Worm (Caenorhabditis elegans) whole organism, L2 larva: ENCODE data around the gene srh-252.
"Not testable (repeated sequence)": the region's sequence is repeated elsewhere in the genome, so short reads cannot be mapped to it uniquely, and the experiment has no call there.

Source experiments
- C34F6.9 ChIP-seq: fragments of 150-350 bp; optimal IDR thresholded peaks from 2 replicates; lab custom pipeline; 2014; ENCODE audit warnings: missing biosample characterization, missing genetic modification characterization
- F13H6.1 ChIP-seq: sonication (generic microtip); optimal IDR thresholded peaks from 2 replicates; lab custom pipeline; 2016; ENCODE audit warnings: missing genetic modification characterization, missing compliant biosample characterization
- R02D3.7 ChIP-seq: fragments of 150-350 bp; optimal IDR thresholded peaks from 2 replicates; lab custom pipeline; 2014; ENCODE audit warnings: missing biosample characterization, missing genetic modification characterization
- alr-1 ChIP-seq: fragments of 150-350 bp; optimal IDR thresholded peaks from 2 replicates; lab custom pipeline; 2014; ENCODE audit warnings: missing biosample characterization, missing genetic modification characterization
- aly-2 ChIP-seq: fragments of 150-350 bp; optimal IDR thresholded peaks from 2 replicates; lab custom pipeline; 2014; ENCODE audit warnings: missing biosample characterization, missing genetic modification characterization
- ama-1 ChIP-seq: fragments of 150-350 bp; optimal IDR thresholded peaks from 2 replicates; lab custom pipeline; 2018; ENCODE audit warnings: inconsistent platforms
- blmp-1 ChIP-seq: sonication (generic microtip); optimal IDR thresholded peaks from 2 replicates; lab custom pipeline; 2017; ENCODE audit warnings: missing genetic modification characterization, mild to moderate bottlenecking, missing compliant biosample characterization, antibody characterized with exemption, moderate library complexity; ENCODE audit not compliant: insufficient read depth
- ceh-16 ChIP-seq: fragments of 150-350 bp; optimal IDR thresholded peaks from 2 replicates; lab custom pipeline; 2014; ENCODE audit warnings: missing biosample characterization, missing genetic modification characterization
- ceh-82 ChIP-seq: fragments of 150-350 bp; optimal IDR thresholded peaks from 2 replicates; lab custom pipeline; 2014; ENCODE audit warnings: missing biosample characterization, missing genetic modification characterization
- crh-2 ChIP-seq: sonication (generic microtip); optimal IDR thresholded peaks from 2 replicates; lab custom pipeline; 2017; ENCODE audit warnings: missing biosample characterization, missing genetic modification characterization
- elt-3 ChIP-seq: sonication (generic microtip); optimal IDR thresholded peaks from 2 replicates; lab custom pipeline; 2017; ENCODE audit warnings: missing biosample characterization, missing genetic modification characterization
- fos-1 ChIP-seq: fragments of 150-350 bp; optimal IDR thresholded peaks from 2 replicates; lab custom pipeline; 2014; ENCODE audit warnings: missing biosample characterization, missing genetic modification characterization
- lin-11 ChIP-seq: fragments of 150-350 bp; sonication (generic microtip); optimal IDR thresholded peaks from 2 replicates; lab custom pipeline; 2014; ENCODE audit warnings: missing biosample characterization, missing genetic modification characterization, inconsistent platforms, mixed read lengths
- lin-13 ChIP-seq: fragments of 150-350 bp; optimal IDR thresholded peaks from 2 replicates; lab custom pipeline; 2014; ENCODE audit warnings: missing biosample characterization, missing genetic modification reagents, missing genetic modification characterization
- lin-39 ChIP-seq: fragments of 150-350 bp; optimal IDR thresholded peaks from 2 replicates; lab custom pipeline; 2014; ENCODE audit warnings: missing biosample characterization, missing genetic modification reagents, missing genetic modification characterization
- mbf-1 ChIP-seq: sonication (generic microtip); optimal IDR thresholded peaks from 2 replicates; lab custom pipeline; 2017; ENCODE audit warnings: missing biosample characterization, missing genetic modification characterization
- mdl-1 ChIP-seq, 2 experiments: fragments of 150-350 bp in 1 of 2; sonication (generic microtip) in 1 of 2; optimal IDR thresholded peaks; 2 replicates each; lab custom pipeline; 2017; ENCODE audit warnings: missing biosample characterization in 2 of 2, missing genetic modification characterization in 2 of 2
- nhr-10 ChIP-seq: sonication (generic microtip); optimal IDR thresholded peaks from 2 replicates; lab custom pipeline; 2017; ENCODE audit warnings: missing biosample characterization, missing genetic modification characterization
- nhr-11 ChIP-seq: fragments of 150-350 bp; optimal IDR thresholded peaks from 2 replicates; lab custom pipeline; 2014; ENCODE audit warnings: missing biosample characterization, missing genetic modification characterization
- nhr-129 ChIP-seq: fragments of 150-350 bp; optimal IDR thresholded peaks from 2 replicates; lab custom pipeline; 2014; ENCODE audit warnings: missing biosample characterization, missing genetic modification characterization
- nhr-23 ChIP-seq: fragments of 150-350 bp; optimal IDR thresholded peaks from 2 replicates; lab custom pipeline; 2014; ENCODE audit warnings: missing biosample characterization, missing genetic modification reagents, missing genetic modification characterization
- nhr-25 ChIP-seq: fragments of 150-350 bp; sonication (generic microtip); optimal IDR thresholded peaks from 3 replicates; lab custom pipeline; 2014; ENCODE audit warnings: missing biosample characterization, missing genetic modification characterization
- nhr-6 ChIP-seq: fragments of 150-350 bp; optimal IDR thresholded peaks from 2 replicates; lab custom pipeline; 2014; ENCODE audit warnings: missing biosample characterization, missing genetic modification characterization
- peb-1 ChIP-seq: fragments of 150-350 bp; optimal IDR thresholded peaks from 2 replicates; lab custom pipeline; 2014; ENCODE audit warnings: missing biosample characterization, missing genetic modification characterization
- sem-4 ChIP-seq: fragments of 150-350 bp; optimal IDR thresholded peaks from 2 replicates; lab custom pipeline; 2014; ENCODE audit warnings: missing biosample characterization, missing genetic modification reagents, missing genetic modification characterization
- sma-3 ChIP-seq: sonication (generic microtip); optimal IDR thresholded peaks from 2 replicates; lab custom pipeline; 2016; ENCODE audit warnings: missing genetic modification reagents, missing genetic modification characterization, missing compliant biosample characterization
- sma-9 ChIP-seq, 2 experiments: fragments of 150-350 bp in 1 of 2; sonication (generic microtip) in 1 of 2; optimal IDR thresholded peaks; 2 replicates each; lab custom pipeline; 2014 to 2016; ENCODE audit warnings: missing genetic modification characterization in 2 of 2, mild to moderate bottlenecking in 1 of 2, missing biosample characterization in 1 of 2, missing compliant biosample characterization in 1 of 2, missing genetic modification reagents in 1 of 2, moderate library complexity in 1 of 2
- unc-55 ChIP-seq: fragments of 150-350 bp; sonication (generic microtip); optimal IDR thresholded peaks from 3 replicates; lab custom pipeline; 2014; ENCODE audit warnings: missing biosample characterization, missing genetic modification reagents, missing genetic modification characterization
- unc-62 ChIP-seq: fragments of 150-350 bp; optimal IDR thresholded peaks from 2 replicates; lab custom pipeline; 2014; ENCODE audit warnings: missing biosample characterization, missing genetic modification reagents, missing genetic modification characterization
- zag-1 ChIP-seq: fragments of 150-350 bp; optimal IDR thresholded peaks from 2 replicates; lab custom pipeline; 2014; ENCODE audit warnings: missing biosample characterization, missing genetic modification characterization
- ztf-11 ChIP-seq: sonication (generic microtip); optimal IDR thresholded peaks from 2 replicates; lab custom pipeline; 2017; ENCODE audit warnings: missing biosample characterization, missing genetic modification characterization
- ztf-4 ChIP-seq: fragments of 150-350 bp; optimal IDR thresholded peaks from 2 replicates; lab custom pipeline; 2014; ENCODE audit warnings: missing biosample characterization, missing genetic modification characterization

The srh-252 gene

DNA sequence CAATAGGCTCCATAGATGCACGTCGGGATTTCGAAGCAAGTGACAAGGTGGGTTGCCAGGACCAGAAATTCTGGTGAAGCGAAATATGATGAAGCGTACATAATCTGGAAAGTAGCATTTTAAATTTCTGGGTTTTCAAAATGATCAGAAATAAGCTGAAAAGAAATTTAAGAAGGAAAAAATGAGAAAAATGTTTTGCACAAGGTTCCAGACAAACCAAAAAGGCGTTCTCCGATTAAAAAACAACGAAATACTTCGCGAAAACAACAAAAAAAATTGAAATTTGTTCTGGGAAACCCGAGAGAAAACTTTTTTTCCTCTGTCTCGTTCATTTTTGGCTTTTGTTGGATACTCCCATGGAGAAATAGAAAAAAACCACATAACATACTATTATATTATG lies at the start of gene srh-252:
srh-252 (minus strand) TSS at position 101 of the 400 bp plus-strand sequence.
- TF ChIP-seq nhr-6 (tag; lab: Kevin White, UChicago): no peak

DNA sequence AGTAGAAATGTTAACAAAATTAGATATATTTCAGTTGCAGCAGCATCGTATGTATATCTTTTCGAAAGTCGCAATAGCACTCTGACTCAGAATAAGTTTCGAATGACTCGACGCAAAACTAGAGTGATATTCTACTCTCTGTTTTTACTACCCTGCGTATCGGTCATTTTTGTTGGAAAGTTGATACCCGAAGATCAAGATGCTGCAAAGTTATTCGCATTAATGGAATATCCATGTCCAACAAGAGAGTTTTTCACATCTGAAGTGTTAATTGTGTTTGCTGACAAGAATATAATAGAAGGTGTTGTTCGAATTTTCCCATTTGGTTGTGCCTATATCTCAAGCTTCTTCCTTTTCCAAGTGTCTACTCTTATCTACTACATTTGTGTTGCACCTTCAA lies 48.9 kb upstream of the srh-252 start:
- TF ChIP-seq lin-11 (tag; lab: Kevin White, UChicago) (no peak), R02D3.7 (tag; lab: Kevin White, UChicago) (no peak), nhr-25 (no peak)
- TF ChIP-seq, all 48 proteins: peak for 0

DNA sequence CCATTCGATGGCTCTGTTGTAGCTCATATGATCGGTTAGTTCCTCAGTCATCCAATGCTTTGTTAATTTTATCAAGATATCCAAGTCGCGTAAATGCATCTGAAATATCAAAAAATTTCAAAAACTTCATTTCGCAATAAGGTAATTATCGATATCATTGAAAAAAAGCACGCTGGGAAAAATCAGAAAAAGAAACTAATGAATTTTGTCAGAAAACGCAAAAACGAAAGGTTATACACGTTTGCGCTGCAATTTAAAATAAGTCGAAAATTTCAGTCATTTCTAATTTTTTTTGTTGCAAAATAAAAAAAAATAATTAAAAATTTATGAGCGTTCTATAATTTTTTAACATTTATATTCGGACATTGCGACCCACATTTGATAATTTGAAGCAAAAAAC lies 41.6 kb upstream of the srh-252 start, which contains the start of gene K10G4.3:
K10G4.3 (minus strand) TSS at position 101 of the 400 bp plus-strand sequence.
- TF ChIP-seq sma-3; sem-4 (tag; lab: Kevin White, UChicago); lin-13 (GFP tag; lab: Kevin White, UChicago): not testable (repeated sequence)

DNA sequence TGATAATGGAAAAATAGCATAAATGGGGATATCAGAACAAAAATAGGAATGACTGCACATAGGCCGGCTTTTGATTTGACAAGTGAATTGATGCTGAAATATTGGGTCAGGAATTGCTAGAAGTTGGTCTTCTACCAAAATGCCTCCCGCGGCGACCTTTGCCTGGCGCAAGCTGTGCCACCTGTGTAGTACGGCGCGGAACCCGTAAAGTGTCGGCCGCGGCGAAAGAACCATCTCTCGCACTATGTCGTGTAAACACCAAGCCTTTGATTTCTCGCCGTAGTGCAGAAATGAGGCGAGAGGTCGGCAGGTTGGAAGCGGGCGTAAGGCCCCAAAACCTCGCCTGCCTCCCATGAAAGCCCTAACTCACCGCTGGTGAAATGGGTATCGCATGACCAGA lies 38.2 kb upstream of the srh-252 start:
- no peak for TF ChIP-seq elt-3 (tag; lab: Kevin White, UChicago)
- TF ChIP-seq ama-1 (lab: Kevin White, UChicago): no peak
- TF ChIP-seq nhr-129 (tag; lab: Kevin White, UChicago): no peak
- no peak for TF ChIP-seq mbf-1 (tag; lab: Kevin White, UChicago)
- TF ChIP-seq ztf-11: no peak
- TF ChIP-seq peb-1 (tag; lab: Kevin White, UChicago): no peak
- no peak for TF ChIP-seq aly-2 (tag; lab: Kevin White, UChicago)
- TF ChIP-seq C34F6.9 (tag; lab: Kevin White, UChicago): no peak
- TF ChIP-seq ceh-16 (tag; lab: Kevin White, UChicago): no peak
- TF ChIP-seq nhr-23 (tag; lab: Kevin White, UChicago): no peak
- TF ChIP-seq unc-62: no peak
- TF ChIP-seq crh-2 (tag; lab: Kevin White, UChicago): no peak

DNA sequence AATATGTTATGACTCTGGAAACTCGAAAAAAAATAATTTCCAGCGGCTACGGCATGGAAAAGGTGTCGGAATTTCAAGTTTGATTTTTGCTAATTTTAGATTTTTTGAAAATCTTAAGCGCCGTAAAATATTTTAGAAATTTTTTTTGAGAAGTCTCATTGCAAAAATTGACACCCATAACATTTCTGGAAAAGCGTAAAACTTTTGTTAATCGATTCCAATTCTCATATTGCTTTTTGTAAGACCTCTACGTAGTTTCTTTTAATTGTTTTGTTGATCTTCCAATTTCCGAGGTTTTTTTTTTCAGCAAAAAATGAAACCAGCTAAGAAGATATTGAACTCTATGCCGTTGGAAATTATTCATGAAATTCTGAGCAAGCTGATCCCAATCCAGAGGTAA lies 35.7 kb upstream of the srh-252 start, which contains the start of gene fbxa-85:
fbxa-85 (plus strand) TSS at position 301 of the 400 bp plus-strand sequence.
- no peak for TF ChIP-seq nhr-6 (tag; lab: Kevin White, UChicago)

DNA sequence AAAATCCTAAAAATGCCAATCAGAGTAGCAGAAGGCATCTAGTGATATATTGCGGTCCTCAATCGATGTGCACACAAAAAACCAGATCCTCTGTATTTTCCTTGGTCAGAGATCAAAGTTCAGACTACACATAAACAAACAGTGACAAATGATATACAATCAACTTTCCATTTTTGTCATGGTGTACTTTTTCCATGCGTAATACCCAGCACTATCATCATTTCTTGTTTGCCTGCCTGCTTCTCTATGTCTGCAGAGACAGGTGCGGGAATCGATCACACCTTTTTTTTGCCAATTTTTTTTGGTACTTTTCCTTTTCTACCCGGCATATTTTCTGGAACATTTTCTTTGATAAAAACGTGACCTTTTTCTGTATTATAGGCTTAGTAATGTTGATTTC lies 35.0 kb upstream of the srh-252 start:
- no peak for TF ChIP-seq unc-55 (GFP tag; lab: Kevin White, UChicago)
- TF ChIP-seq fos-1 (tag; lab: Kevin White, UChicago): peak; percentile 72
- TF ChIP-seq mdl-1 (tag; optimal IDR thresholded peaks at IDR 0.05; lab: Kevin White, UChicago): no peak
- TF ChIP-seq blmp-1: no peak
- no peak for TF ChIP-seq zag-1 (tag; lab: Kevin White, UChicago)
- TF ChIP-seq sma-9 (GFP tag; optimal IDR thresholded peaks at IDR 0.05; lab: Kevin White, UChicago): peak; percentile 23
- TF ChIP-seq sma-9 (tag; optimal IDR thresholded peaks at IDR 0.05; lab: Kevin White, UChicago): no peak
- no peak for TF ChIP-seq nhr-23 (tag; lab: Kevin White, UChicago)
- TF ChIP-seq C34F6.9 (tag; lab: Kevin White, UChicago): no peak
- no peak for TF ChIP-seq lin-13 (GFP tag; lab: Kevin White, UChicago)
- TF ChIP-seq nhr-11 (tag; lab: Kevin White, UChicago): no peak
- no peak for TF ChIP-seq alr-1 (tag; lab: Kevin White, UChicago)
- no peak for TF ChIP-seq crh-2 (tag; lab: Kevin White, UChicago)
- no peak for TF ChIP-seq nhr-10 (tag; lab: Kevin White, UChicago)
- TF ChIP-seq ceh-16 (tag; lab: Kevin White, UChicago): no peak
- no peak for TF ChIP-seq F13H6.1
- TF ChIP-seq ztf-4 (tag; lab: Kevin White, UChicago): no peak
- TF ChIP-seq lin-39 (tag; lab: Kevin White, UChicago): no peak
- TF ChIP-seq, all 48 proteins: peak for 2

DNA sequence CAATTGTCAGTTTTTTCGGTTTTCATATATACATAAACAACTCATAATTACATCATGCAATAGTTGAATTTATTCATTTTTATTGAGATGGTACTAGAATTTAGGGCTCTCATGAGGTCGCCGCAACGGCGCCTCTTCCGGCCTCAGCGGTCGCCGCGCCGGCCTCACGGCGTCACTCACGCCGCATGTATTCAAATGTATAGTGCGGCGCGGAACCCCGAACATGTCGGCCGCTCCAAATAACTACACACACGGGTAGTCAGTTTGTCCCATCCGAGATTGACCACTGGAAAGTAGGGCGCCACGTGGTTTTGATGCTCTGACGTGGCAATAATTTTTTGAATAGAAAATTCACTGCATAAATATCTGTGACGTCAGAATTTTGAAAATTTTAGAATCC lies 34.4 kb upstream of the srh-252 start:
- TF ChIP-seq ceh-82 (tag; lab: Kevin White, UChicago): no peak
